Fruit fly (Drosophila melanogaster): ENCODE measurements around the gene CG46280.

- TF ChIP-seq CG8478 (optimal IDR thresholded peaks at IDR 0.05), result no peak
- TF ChIP-seq CTCF (optimal IDR thresholded peaks at IDR 0.05), result no peak
These were observed 17.0 kb upstream of the CG46280 start, which contains the start of gene CG31157 for dm6 chr3R:13047431-13047830.
